Fruit fly (Drosophila melanogaster) whole organism, embryonic: Measurements from ENCODE around the gene CG12539.

ENCODE experiments used
- Ada2b ChIP-seq: fragments of 200-800 bp; sonication (Bioruptor generic); IDR thresholded peaks from 2 replicates; pipeline ENCODE4 v1.3.6; 2022; ENCODE audit warnings: missing biosample characterization, missing genetic modification characterization
- CG10147 ChIP-seq: fragments of 200-800 bp; sonication (Bioruptor generic); optimal IDR thresholded peaks from 2 replicates; lab custom pipeline; 2019; ENCODE audit warnings: missing biosample characterization, mild to moderate bottlenecking, missing genetic modification characterization, moderate library complexity
- CG10209 ChIP-seq: fragments of 200-800 bp; sonication (Bioruptor generic); optimal IDR thresholded peaks from 3 replicates; lab custom pipeline; 2017; ENCODE audit warnings: missing biosample characterization, mild to moderate bottlenecking, missing genetic modification characterization, missing genetic modification reagents
- CG12391 ChIP-seq: fragments of 200-800 bp; sonication (Bioruptor generic); optimal IDR thresholded peaks from 3 replicates; lab custom pipeline; 2018; ENCODE audit warnings: missing biosample characterization, mild to moderate bottlenecking, missing genetic modification characterization, moderate library complexity
- CG12744 ChIP-seq: fragments of 200-800 bp; sonication (Bioruptor generic); optimal IDR thresholded peaks from 2 replicates; lab custom pipeline; 2016; ENCODE audit warnings: missing biosample characterization, missing genetic modification characterization
- CG13123 ChIP-seq: fragments of 200-800 bp; sonication (Bioruptor generic); optimal IDR thresholded peaks from 2 replicates; lab custom pipeline; 2016; ENCODE audit warnings: missing biosample characterization, missing genetic modification characterization
- CG13624 ChIP-seq: fragments of 200-800 bp; sonication (Bioruptor generic); optimal IDR thresholded peaks from 2 replicates; lab custom pipeline; 2016; ENCODE audit warnings: missing biosample characterization, missing genetic modification characterization
- CG14667 ChIP-seq: fragments of 200-800 bp; sonication (Bioruptor generic); IDR thresholded peaks from 2 replicates; pipeline ENCODE4 v1.3.6; 2022; ENCODE audit warnings: missing biosample characterization, missing genetic modification characterization
- CG15696 ChIP-seq: fragments of 200-800 bp; sonication (Bioruptor generic); optimal IDR thresholded peaks from 2 replicates; lab custom pipeline; 2019; ENCODE audit warnings: missing biosample characterization, mild to moderate bottlenecking, missing genetic modification characterization, moderate library complexity
- CG16863 ChIP-seq: fragments of 200-800 bp; sonication (Bioruptor generic); optimal IDR thresholded peaks from 3 replicates; lab custom pipeline; 2016; ENCODE audit warnings: missing biosample characterization, missing genetic modification characterization
- CG17829 ChIP-seq: fragments of 200-800 bp; optimal IDR thresholded peaks from 2 replicates; lab custom pipeline; 2019; ENCODE audit warnings: missing biosample characterization, mild to moderate bottlenecking, missing genetic modification characterization, moderate library complexity
- CG2199 ChIP-seq: fragments of 200-800 bp; sonication (Bioruptor generic); IDR thresholded peaks from 3 replicates; pipeline ENCODE4 v1.3.6; 2022; ENCODE audit warnings: missing biosample characterization, missing genetic modification characterization
- CG2678 ChIP-seq: fragments of 200-800 bp; sonication (Bioruptor generic); optimal IDR thresholded peaks from 3 replicates; lab custom pipeline; 2019; ENCODE audit warnings: missing biosample characterization, mild to moderate bottlenecking, missing genetic modification characterization, moderate library complexity
- CG31388 ChIP-seq: fragments of 200-800 bp; sonication (Bioruptor generic); optimal IDR thresholded peaks from 2 replicates; lab custom pipeline; 2016; ENCODE audit warnings: missing biosample characterization, missing genetic modification characterization
- CG31441 ChIP-seq: fragments of 200-800 bp; sonication (Bioruptor generic); IDR thresholded peaks from 2 replicates; pipeline ENCODE4 v1.3.6; 2022; ENCODE audit warnings: missing biosample characterization, missing genetic modification characterization
- CG4730 ChIP-seq: fragments of 200-800 bp; sonication (Bioruptor generic); IDR thresholded peaks from 2 replicates; pipeline ENCODE4 v1.3.6; 2022; ENCODE audit warnings: missing biosample characterization, missing genetic modification characterization
- CG4854 ChIP-seq: fragments of 200-800 bp; sonication (Bioruptor generic); optimal IDR thresholded peaks from 2 replicates; lab custom pipeline; 2016; ENCODE audit warnings: missing biosample characterization, missing genetic modification characterization, inconsistent platforms
- Camta ChIP-seq: fragments of 200-800 bp; sonication (Bioruptor generic); optimal IDR thresholded peaks from 2 replicates; lab custom pipeline; 2016; ENCODE audit warnings: missing biosample characterization, missing genetic modification characterization
- Dek ChIP-seq: fragments of 200-800 bp; sonication (Bioruptor generic); optimal IDR thresholded peaks from 3 replicates; lab custom pipeline; 2019; ENCODE audit warnings: missing biosample characterization, mild to moderate bottlenecking, missing genetic modification characterization, moderate library complexity
- GATAe ChIP-seq: fragments of 200-800 bp; sonication (Bioruptor generic); conservative IDR thresholded peaks from 2 replicates; pipeline ENCODE4 v1.3.6; 2022; ENCODE audit warnings: missing biosample characterization, missing genetic modification characterization
- Hey ChIP-seq: fragments of 200-800 bp; sonication (Bioruptor generic); optimal IDR thresholded peaks from 3 replicates; lab custom pipeline; 2018; ENCODE audit warnings: missing biosample characterization, mild to moderate bottlenecking, missing genetic modification characterization
- Mad ChIP-seq: fragments of 200-800 bp; sonication (Bioruptor generic); optimal IDR thresholded peaks from 2 replicates; lab custom pipeline; 2016; ENCODE audit warnings: missing biosample characterization, missing genetic modification characterization
- Med ChIP-seq: fragments of 200-800 bp; sonication (Bioruptor generic); peaks from one replicate; lab custom pipeline; 2016; ENCODE audit warnings: missing biosample characterization, missing genetic modification characterization, mild to moderate bottlenecking, inconsistent platforms, moderate library complexity
- NFAT ChIP-seq: fragments of 200-800 bp; sonication (Bioruptor generic); IDR thresholded peaks from 2 replicates; pipeline ENCODE4 v1.3.6; 2022; ENCODE audit warnings: missing biosample characterization, missing genetic modification characterization
- Oaz ChIP-seq: fragments of 200-800 bp; sonication (Bioruptor generic); IDR thresholded peaks from 2 replicates; pipeline ENCODE4 v1.3.6; 2022; ENCODE audit warnings: missing biosample characterization, missing genetic modification characterization
- Opbp ChIP-seq: fragments of 200-800 bp; sonication (Bioruptor generic); IDR thresholded peaks from 3 replicates; pipeline ENCODE4 v1.3.6; 2022; ENCODE audit warnings: missing biosample characterization, missing genetic modification characterization; ENCODE audit not compliant: partially characterized antibody
- Six4 ChIP-seq: fragments of 200-800 bp; sonication (Bioruptor generic); optimal IDR thresholded peaks from 2 replicates; lab custom pipeline; 2016; ENCODE audit warnings: missing biosample characterization, missing genetic modification characterization
- Xbp1 ChIP-seq: fragments of 200-800 bp; sonication (Bioruptor generic); optimal IDR thresholded peaks from 3 replicates; lab custom pipeline; 2016; ENCODE audit warnings: missing biosample characterization, mild to moderate bottlenecking, missing genetic modification characterization
- bbx ChIP-seq: fragments of 200-800 bp; sonication (Bioruptor generic); IDR thresholded peaks from 2 replicates; pipeline ENCODE4 v1.3.6; 2022; ENCODE audit warnings: missing biosample characterization, missing genetic modification characterization; ENCODE audit not compliant: partially characterized antibody
- br ChIP-seq: fragments of >200 bp; optimal IDR thresholded peaks from 2 replicates; lab custom pipeline; 2017
- croc ChIP-seq: fragments of 200-800 bp; sonication (Bioruptor generic); conservative IDR thresholded peaks from 3 replicates; pipeline ENCODE4 v1.3.6; 2022; ENCODE audit warnings: missing biosample characterization, missing genetic modification characterization
- danr ChIP-seq: fragments of 200-800 bp; sonication (Bioruptor generic); IDR thresholded peaks from 2 replicates; pipeline ENCODE4 v1.3.6; 2022; ENCODE audit warnings: missing biosample characterization, missing genetic modification characterization
- dati ChIP-seq: fragments of 200-800 bp; sonication (Bioruptor generic); IDR thresholded peaks from 2 replicates; pipeline ENCODE4 v1.3.6; 2022; ENCODE audit warnings: missing biosample characterization, missing genetic modification characterization
- dpn ChIP-seq, 2 experiments: fragments of 200-800 bp; sonication (Bioruptor generic); optimal IDR thresholded peaks; 3 replicates each; lab custom pipeline; 2016; ENCODE audit warnings: missing biosample characterization in 2 of 2, missing genetic modification characterization in 2 of 2
- fru ChIP-seq: fragments of >200 bp; optimal IDR thresholded peaks from 2 replicates; lab custom pipeline; 2017
- ham ChIP-seq: fragments of 200-800 bp; sonication (Bioruptor generic); IDR thresholded peaks from 2 replicates; pipeline ENCODE4 v1.3.6; 2022; ENCODE audit warnings: missing biosample characterization, missing genetic modification characterization
- jumu ChIP-seq: fragments of 200-800 bp; sonication (Bioruptor generic); optimal IDR thresholded peaks from 3 replicates; lab custom pipeline; 2016; ENCODE audit warnings: missing biosample characterization, missing genetic modification characterization
- lab ChIP-seq: fragments of 200-800 bp; sonication (Bioruptor generic); optimal IDR thresholded peaks from 3 replicates; lab custom pipeline; 2017; ENCODE audit warnings: missing biosample characterization, missing genetic modification characterization, mild to moderate bottlenecking, moderate library complexity, missing genetic modification reagents
- lmd ChIP-seq: fragments of 200-800 bp; sonication (Bioruptor generic); IDR thresholded peaks from 2 replicates; pipeline ENCODE4 v1.3.6; 2022; ENCODE audit warnings: missing biosample characterization, missing genetic modification characterization
- pan ChIP-seq, 4 experiments: fragments of >200 bp in 3 of 4; fragments of 200-800 bp in 1 of 4; sonication (Bioruptor generic) in 1 of 4; optimal IDR thresholded peaks in 3 of 4; IDR thresholded peaks in 1 of 4; 2 replicates each; pipeline versions ENCODE4 v1.3.6 to Lab custom; 2017 to 2022; ENCODE audit warnings: missing biosample characterization in 2 of 4, missing genetic modification characterization in 2 of 4, mixed read lengths in 1 of 4
- pb ChIP-seq: fragments of 200-800 bp; sonication (Bioruptor generic); optimal IDR thresholded peaks from 3 replicates; lab custom pipeline; 2016; ENCODE audit warnings: missing biosample characterization, missing genetic modification characterization
- prd ChIP-seq, 3 experiments: fragments of >200 bp in 2 of 3; fragments of 200-800 bp in 1 of 3; sonication (Bioruptor generic) in 1 of 3; optimal IDR thresholded peaks in 2 of 3; IDR thresholded peaks in 1 of 3; 2 replicates in 2 of 3; 3 replicates in 1 of 3; pipeline versions ENCODE4 v1.3.6 to Lab custom; 2017 to 2022; ENCODE audit warnings: missing biosample characterization in 1 of 3, missing genetic modification characterization in 1 of 3
- rib ChIP-seq: fragments of 200-800 bp; sonication (Bioruptor generic); IDR thresholded peaks from 2 replicates; pipeline ENCODE4 v1.3.6; 2022; ENCODE audit warnings: missing biosample characterization, missing genetic modification characterization
- scrt ChIP-seq: fragments of 200-800 bp; sonication (Bioruptor generic); optimal IDR thresholded peaks from 2 replicates; lab custom pipeline; 2018; ENCODE audit warnings: missing biosample characterization, mild to moderate bottlenecking, missing genetic modification characterization, moderate library complexity
- slou ChIP-seq: fragments of 200-800 bp; sonication (Bioruptor generic); optimal IDR thresholded peaks from 3 replicates; lab custom pipeline; 2016; ENCODE audit warnings: missing biosample characterization, missing genetic modification characterization
- slp2 ChIP-seq: fragments of 200-800 bp; sonication (Bioruptor generic); optimal IDR thresholded peaks from 2 replicates; lab custom pipeline; 2016; ENCODE audit warnings: missing biosample characterization, missing genetic modification characterization
- tio ChIP-seq: fragments of 200-800 bp; sonication (Bioruptor generic); optimal IDR thresholded peaks from 2 replicates; lab custom pipeline; 2017; ENCODE audit warnings: missing biosample characterization, missing genetic modification characterization, inconsistent platforms
- usp ChIP-seq: fragments of >200 bp; optimal IDR thresholded peaks from 2 replicates; lab custom pipeline; 2017; ENCODE audit warnings: missing biosample characterization, missing genetic modification characterization
- vnd ChIP-seq: fragments of 200-800 bp; sonication (Bioruptor generic); IDR thresholded peaks from 3 replicates; pipeline ENCODE4 v1.3.6; 2022; ENCODE audit warnings: missing biosample characterization, missing genetic modification characterization; ENCODE audit not compliant: partially characterized antibody

The CG12539 gene

DNA sequence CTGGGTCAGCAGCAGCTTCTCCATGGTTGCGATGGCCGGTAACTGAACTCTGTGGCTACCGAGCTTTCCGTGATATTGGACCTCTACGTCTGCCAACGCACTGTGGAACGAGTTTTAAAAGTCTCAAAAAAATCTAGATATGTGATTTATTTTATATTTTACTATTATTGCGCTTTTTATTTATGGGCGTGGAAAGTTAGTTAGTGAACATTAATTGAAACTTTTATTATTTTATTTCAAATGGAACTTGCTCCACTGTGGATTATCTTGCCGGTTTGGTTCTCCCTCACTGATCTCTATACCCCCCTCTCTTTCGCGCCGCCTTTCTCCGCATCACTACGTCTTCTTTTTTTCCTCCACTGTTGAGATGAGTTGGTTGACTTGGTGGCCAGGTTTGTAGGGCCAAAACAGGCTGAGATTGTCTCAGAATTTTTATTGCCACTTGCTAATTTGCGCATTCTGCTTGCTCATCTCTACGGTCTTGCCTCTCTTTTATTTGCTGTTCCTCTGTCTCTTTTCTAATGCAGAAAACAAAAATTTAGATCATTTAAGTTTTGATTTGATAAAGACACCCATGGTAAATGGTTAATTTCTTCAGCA lies 4.3 kb upstream of the CG12539 start, which contains the start of gene CG9522 (continued):
- TF ChIP-seq slou (peak; percentile 19), GATAe (GFP tag; lab: Robert Waterston, UW) (peak; percentile 11; the same call in 1 of the 2 replicates), scrt (peak; percentile 45), Ada2b (GFP tag; lab: Robert Waterston, UW) (peak; percentile 81), CG2678 (peak; percentile 81), CG17829 (tag; lab: Kevin White, UChicago) (peak; percentile 52), CG10147 (GFP tag; lab: Kevin White, UChicago) (peak; percentile 61), CG12744 (GFP tag; lab: Kevin White, UChicago) (no peak), jumu (GFP tag; lab: Kevin White, UChicago) (peak; percentile 41), CG2199 (GFP tag; lab: Robert Waterston, UW) (no peak), Hey (tag; lab: Kevin White, UChicago) (no peak), CG31441 (GFP tag; lab: Robert Waterston, UW) (peak; percentile 70), CG12391 (tag; lab: Kevin White, UChicago) (peak; percentile 75), CG14667 (GFP tag; lab: Robert Waterston, UW) (peak; percentile 31), slp2 (GFP tag; lab: Kevin White, UChicago) (peak; percentile 14), fru (lab: Kevin White, UChicago) (no peak), prd (optimal IDR thresholded peaks at IDR 0.05; lab: Kevin White, UChicago) (no peak), prd (GFP tag; IDR thresholded peaks at IDR 0.05; lab: Robert Waterston, UW) (peak; percentile 74), Dek (tag; lab: Kevin White, UChicago) (peak; percentile 34), pan (optimal IDR thresholded peaks at IDR 0.05; lab: Kevin White, UChicago) (no peak), pan (GFP tag; optimal IDR thresholded peaks at IDR 0.05 in 1 of 2, IDR thresholded peaks at IDR 0.05 in 1 of 2) (peak in 1 of 2 experiments; percentile 76), Med (GFP tag; lab: Kevin White, UChicago) (peak; percentile 89), CG4854 (GFP tag; lab: Kevin White, UChicago) (peak; percentile 11), danr (GFP tag; lab: Robert Waterston, UW) (peak; percentile 49; the same call in 1 of the 2 replicates), CG4730 (GFP tag; lab: Robert Waterston, UW) (peak; percentile 48; the same call in 1 of the 2 replicates), CG13624 (GFP tag; lab: Kevin White, UChicago) (peak; percentile 7), ham (GFP tag; lab: Robert Waterston, UW) (no peak), usp (GFP tag; lab: Kevin White, UChicago) (no peak), lab (GFP tag; lab: Kevin White, UChicago) (peak; percentile 83), br (lab: Kevin White, UChicago) (no peak), pb (GFP tag; lab: Kevin White, UChicago) (no peak), bbx (GFP tag; lab: Robert Waterston, UW) (no peak), Mad (GFP tag; lab: Kevin White, UChicago) (peak; percentile 47), vnd (no peak), CG13123 (GFP tag; lab: Kevin White, UChicago) (peak; percentile 3), NFAT (peak; percentile 49; the same call in 1 of the 2 replicates), Oaz (0 out of 2 replicates have a peak, but pooled peaks have one; percentile 40), CG15696 (tag; lab: Kevin White, UChicago) (no peak), dpn (GFP tag; optimal IDR thresholded peaks at IDR 0.05; lab: Kevin White, UChicago) (peak; percentile 33 to 60), croc (peak; percentile 64), CG31388 (GFP tag; lab: Kevin White, UChicago) (no peak), CG10209 (peak; percentile 59), Camta (GFP tag; lab: Kevin White, UChicago) (peak; percentile 37), dati (GFP tag; lab: Robert Waterston, UW) (peak; percentile 55; the same call in 1 of the 2 replicates), Opbp (GFP tag; lab: Robert Waterston, UW) (no peak), Xbp1 (peak; percentile 62), tio (peak; percentile 54), lmd (GFP tag; lab: Robert Waterston, UW) (peak; percentile 57), CG16863 (GFP tag; lab: Kevin White, UChicago) (peak; percentile 41), Six4 (GFP tag; lab: Kevin White, UChicago) (peak; percentile 69), rib (GFP tag; lab: Robert Waterston, UW) (0 out of 2 replicates have a peak, but pooled peaks have one; percentile 17)
